Worm (Caenorhabditis elegans): ENCODE data around the gene F13E6.1.

The F13E6.1 gene

ce11 chrX:10628454-10628853, 48.5 kb downstream of the F13E6.1 start, which contains the start of gene M79.2:
Gene M79.2 (minus strand): TSS chrX:10628807.
- TF ChIP-seq sma-9 (GFP tag; optimal IDR thresholded peaks at IDR 0.05) (peak; percentile 45), sma-9 (tag; optimal IDR thresholded peaks at IDR 0.05) (no peak), nhr-237 (tag; optimal IDR thresholded peaks at IDR 0.05) (no peak), nhr-129 (tag; optimal IDR thresholded peaks at IDR 0.05) (peak; percentile 55), fos-1 (tag; optimal IDR thresholded peaks at IDR 0.05) (peak; percentile 39)

All from whole organism, L2 larva.